Fruit fly (Drosophila melanogaster): ENCODE data around the gene CG33543.

The CG33543 gene

DNA sequence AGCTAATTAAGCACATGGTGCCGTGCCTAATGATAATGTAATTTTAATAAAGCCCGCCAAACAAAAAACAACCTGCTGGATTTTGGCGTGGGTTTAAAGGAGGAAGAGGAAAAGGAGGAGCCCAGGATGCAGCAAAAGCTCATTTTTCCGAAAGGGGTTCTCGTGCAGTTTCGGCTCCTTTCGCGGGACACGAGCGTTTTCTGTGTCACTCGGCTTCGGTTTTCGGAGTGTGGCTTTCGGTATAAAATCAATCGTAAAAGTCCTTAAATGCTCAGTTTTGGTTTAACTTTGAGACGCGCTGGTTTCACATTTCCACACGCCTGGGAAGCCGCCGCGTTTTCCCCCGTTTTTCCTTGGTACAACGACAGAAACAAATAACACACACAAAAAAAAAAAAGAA, 5.3 kb upstream of the CG33543 start:
- TF ChIP-seq noc (tag; optimal IDR thresholded peaks at IDR 0.05) = no peak

dm6 chr2L:2010335-2011061, 4.4 kb upstream of the CG33543 start:
- peak; percentile 19 for TF ChIP-seq noc (tag; optimal IDR thresholded peaks at IDR 0.05)

dm6 chr2L:2008980-2009954, 3.2 kb upstream of the CG33543 start, which contains the start of gene CG4238:
CG4238 (plus strand) TSS chr2L:2009859.
- TF ChIP-seq noc (tag; optimal IDR thresholded peaks at IDR 0.05) = no peak

DNA sequence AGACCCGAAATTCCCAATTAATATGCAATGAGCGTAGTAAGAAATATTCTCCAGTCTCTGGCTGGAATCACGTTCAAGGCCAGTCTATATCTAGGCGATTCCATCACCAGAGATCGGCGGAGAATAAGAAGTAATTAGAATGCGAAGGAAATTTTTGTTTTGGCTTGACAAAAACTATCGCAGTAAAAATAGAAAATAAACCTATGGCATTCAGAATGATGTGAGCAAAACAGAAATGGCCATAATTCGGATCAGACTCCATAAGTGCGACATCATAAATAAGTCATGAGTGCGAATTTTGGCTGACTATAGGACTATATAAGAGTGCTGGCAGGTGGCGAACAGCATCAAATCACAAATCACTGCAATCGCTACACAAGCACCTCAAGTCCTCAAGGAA, 2.0 kb upstream of the CG33543 start, which contains the start of gene Nplp4:
TSS of gene Nplp4 (plus strand) at position 301 of the 400 bp plus-strand sequence.
- no peak for TF ChIP-seq noc (tag; optimal IDR thresholded peaks at IDR 0.05)

DNA sequence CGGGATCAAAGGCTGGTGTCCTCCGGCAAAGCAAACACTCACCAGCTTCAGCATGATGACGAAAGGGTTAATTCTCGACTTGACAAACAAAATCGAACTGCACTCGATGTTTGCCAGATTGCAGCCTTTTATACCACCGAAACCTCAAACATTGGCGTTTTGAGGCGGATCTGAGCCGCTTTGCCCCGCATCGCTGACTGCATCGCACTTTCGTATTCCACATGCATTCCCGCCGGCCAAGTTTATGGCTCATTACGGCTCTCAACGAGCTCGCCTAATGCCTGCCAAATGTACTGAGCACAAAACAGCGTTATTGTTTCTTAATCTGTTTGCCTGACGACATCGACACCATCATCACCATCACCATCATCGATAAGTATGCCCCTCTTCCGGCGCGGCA, 980 bp upstream of the CG33543 start, which contains the start of gene CG15353:
TSS of gene CG15353 (minus strand) at position 101 of the 400 bp plus-strand sequence.
- TF ChIP-seq noc (tag; optimal IDR thresholded peaks at IDR 0.05) = no peak

DNA sequence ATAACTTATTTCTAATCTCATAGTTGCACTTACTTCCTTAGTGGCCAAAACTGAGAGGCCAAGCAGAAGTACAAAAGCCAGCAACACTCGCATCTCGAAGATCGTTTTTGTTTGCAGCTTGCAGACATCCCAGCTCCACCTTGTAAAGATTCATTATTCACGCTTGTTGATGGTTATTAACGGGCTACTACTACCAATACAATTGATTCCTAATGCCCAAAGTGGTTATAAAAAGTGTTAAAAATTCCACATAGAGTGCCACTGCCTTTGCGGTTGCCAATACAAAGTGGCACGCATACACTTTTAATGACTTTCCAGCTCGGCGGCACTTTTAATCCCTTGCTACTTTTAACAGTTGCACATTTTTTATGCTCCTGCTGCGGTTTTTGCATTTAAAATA, 14.1 kb downstream of the CG33543 start, which contains the start of gene Obp22a:
TSS of gene Obp22a (minus strand) at position 101 of the 400 bp plus-strand sequence.
- TF ChIP-seq noc (tag; optimal IDR thresholded peaks at IDR 0.05) = no peak

DNA sequence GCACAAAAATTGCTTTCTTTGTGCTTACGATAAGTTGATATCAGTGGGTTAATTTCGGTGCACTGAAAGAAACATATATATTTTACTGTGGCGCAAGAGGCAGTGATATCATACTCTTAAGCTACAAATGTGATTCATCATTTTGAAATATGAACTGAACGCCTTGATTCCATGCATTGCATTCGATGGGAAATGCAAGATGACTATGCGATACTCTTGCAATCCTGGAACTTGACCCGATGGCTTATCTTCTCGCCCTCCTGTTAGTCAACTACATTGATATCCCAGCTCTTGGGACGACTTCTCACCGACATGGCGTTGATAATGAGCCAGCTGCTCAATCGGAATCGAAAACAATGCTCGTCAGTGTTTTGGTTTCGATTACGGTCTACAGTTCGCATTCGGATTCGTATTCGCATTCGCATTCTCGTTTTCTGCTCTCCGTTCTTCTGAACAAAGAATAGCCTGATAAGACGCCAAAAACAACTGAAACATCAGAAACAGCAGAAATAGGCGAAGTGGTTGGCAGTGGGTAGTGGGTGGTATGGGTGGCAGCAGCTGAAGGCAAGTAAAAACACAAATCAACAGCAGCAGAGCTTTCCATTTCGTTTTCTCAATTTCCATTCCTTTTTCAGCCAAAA, 16.7 kb downstream of the CG33543 start:
- peak; percentile 28 for TF ChIP-seq noc (tag; optimal IDR thresholded peaks at IDR 0.05)

dm6 chr2L:1988192-1988561, 17.9 kb downstream of the CG33543 start, which contains the start of gene Npc2a:
Npc2a (plus strand) TSS chr2L:1988290.
- no peak for TF ChIP-seq noc (tag; optimal IDR thresholded peaks at IDR 0.05)

DNA sequence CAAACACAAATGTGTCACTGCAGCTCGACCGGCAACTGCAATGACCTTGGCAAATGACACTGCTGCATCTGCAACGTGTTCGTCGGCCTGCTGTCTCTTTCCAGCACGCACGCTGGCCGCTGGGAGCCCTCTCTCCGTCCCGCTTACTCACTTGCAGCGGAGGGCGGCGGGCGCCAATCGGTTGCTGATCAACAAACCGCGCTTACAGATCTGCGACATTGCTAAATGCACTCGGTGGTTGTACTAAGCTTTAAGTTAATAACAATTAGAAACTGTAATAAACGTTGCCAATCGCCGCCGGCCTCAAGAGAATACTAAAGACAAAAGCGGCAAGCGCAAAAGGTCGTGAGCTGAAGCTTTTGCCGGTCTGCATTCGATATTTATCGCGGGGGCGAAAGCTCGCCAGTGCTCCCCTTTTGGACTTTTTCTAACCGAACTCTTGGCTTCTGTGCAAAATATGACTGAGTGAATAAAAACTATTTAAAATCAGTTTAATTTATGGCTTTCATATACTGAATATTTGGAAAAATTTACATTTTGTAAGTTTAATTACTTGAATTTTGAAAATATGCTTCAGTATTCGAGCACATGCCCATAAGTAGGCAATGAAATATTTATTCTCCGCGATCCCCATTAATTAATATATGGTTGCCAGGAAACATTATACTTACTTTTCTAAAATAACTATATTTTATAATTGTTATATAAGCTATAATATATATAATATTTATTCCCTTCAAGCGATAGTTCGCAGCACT, 18.5 kb downstream of the CG33543 start, which contains the start of gene Got2:
TSS of gene Got2 (minus strand) at position 325 of the 758 bp plus-strand sequence.
- TF ChIP-seq noc (tag; optimal IDR thresholded peaks at IDR 0.05) = no peak

DNA sequence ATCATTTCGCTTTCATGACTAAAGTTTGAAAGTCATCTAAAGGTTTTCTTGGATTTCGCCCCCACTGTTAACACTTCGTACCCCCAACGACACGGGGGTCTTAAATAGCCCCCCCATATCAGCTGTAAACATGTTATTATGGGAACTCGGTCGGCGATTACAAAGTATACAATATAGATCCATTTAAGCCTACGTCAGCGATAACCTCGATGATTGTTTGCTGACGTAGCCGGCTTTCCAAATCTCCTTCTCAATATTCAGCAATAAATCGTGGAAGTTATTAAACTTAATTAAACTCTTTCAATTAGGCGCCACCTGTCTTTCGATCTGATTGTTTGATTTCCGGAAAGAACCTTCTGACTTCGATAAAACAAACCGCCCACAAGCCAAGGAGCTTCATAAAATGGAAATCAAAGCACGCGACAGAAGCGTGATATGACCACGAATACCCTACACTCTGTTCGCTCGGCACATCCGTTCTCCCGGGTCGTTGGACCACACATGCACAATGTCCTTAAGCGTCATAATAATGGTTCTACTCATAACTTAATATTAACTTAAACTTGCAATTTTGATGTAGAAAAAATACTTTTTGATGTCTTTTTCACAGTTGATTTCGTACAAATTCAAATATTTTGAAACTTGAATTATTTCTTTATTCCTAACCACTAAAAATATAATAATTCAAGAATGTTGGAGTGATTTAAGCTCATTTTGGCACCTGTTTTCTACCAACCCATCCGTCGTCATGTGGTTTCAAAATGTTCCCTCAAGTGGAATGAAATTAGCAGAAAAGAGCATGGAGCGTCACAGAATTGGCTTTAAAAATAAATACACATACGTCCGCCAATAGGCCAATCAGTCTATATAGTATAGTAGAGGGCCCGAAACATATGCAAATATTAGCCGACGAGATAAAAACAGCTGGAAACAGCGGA, 19.5 kb downstream of the CG33543 start:
- TF ChIP-seq noc (tag; optimal IDR thresholded peaks at IDR 0.05) = peak; percentile 82

dm6 chr2L:1981726-1982367, 24.3 kb downstream of the CG33543 start, which contains the start of gene CG7289:
CG7289 (plus strand) TSS chr2L:1982217.
- no peak for TF ChIP-seq noc (tag; optimal IDR thresholded peaks at IDR 0.05)

- TF ChIP-seq noc (tag; optimal IDR thresholded peaks at IDR 0.05) = no peak
Measured at dm6 chr2L:1980708-1981339, 25.3 kb downstream of the CG33543 start, which contains the start of the genes CG15356 and CG15362. CG15356 (minus strand) TSS chr2L:1980755. CG15362 (plus strand) TSS chr2L:1981176.
